1 fruit fly cellular context compared by ENCODE assay signal in the genomic region with DNA sequence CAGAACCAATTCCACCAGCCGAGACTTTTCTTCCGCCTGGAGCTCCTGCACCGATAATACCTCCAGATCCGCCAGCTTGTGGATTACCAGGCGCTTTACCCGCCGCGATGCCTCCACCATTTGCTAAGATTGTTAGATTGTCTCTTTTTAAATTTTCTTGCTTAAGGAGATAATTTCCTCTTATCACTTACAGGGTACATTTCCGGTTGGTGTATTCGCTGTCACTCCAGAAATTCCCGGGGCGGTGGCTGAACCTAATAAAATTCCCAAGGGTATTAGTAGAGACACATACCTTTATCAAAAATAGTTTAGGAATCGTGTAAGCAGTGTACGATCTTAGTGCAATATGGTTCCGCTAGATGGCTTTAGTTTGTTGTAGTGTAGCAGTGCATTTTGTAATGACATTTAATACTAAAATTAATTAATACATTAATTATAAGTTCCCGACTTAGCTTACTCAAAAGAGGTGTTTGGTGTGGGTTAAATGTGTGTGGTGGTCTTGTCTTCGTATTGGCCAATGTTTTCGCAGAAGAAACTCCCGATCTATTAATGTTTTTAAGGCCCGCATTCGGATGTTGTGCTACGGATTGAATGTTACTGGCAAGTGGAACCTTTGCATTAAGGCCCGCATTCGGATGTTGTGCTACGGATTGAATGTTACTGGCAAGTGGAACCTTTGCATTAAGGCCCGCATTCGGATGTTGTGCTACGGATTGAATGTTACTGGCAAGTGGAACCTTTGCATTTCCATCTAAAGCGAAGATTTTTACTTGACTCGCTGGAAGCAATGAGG.
TF ChIP-seq lines count a peak whose summit lies in the region.

No protein-coding gene starts in this region.

TF ChIP-seq in whole organism, embryonic, 481 proteins besides CTCF, POLR2A, EP300 and RAD21 (continued from another document and continues in another):
- TF ChIP-seq hth (optimal IDR thresholded peaks at IDR 0.05; lab: Kevin White, UChicago) (no peak), Kr (GFP tag; optimal IDR thresholded peaks at IDR 0.05; lab: Kevin White, UChicago) (no peak), sc (optimal IDR thresholded peaks at IDR 0.05; lab: Kevin White, UChicago) (no peak), sc (GFP tag; optimal IDR thresholded peaks at IDR 0.05; lab: Kevin White, UChicago) (peak; percentile 29), tap (tag; optimal IDR thresholded peaks at IDR 0.05; lab: Kevin White, UChicago) (peak; percentile 62), ken (GFP tag; IDR thresholded peaks at IDR 0.05; lab: Robert Waterston, UW) (peak; percentile 82), CG11456 (GFP tag; IDR thresholded peaks at IDR 0.05; lab: Robert Waterston, UW) (peak; percentile 91; the same call in 2 of the 3 replicates), Atf6 (GFP tag; IDR thresholded peaks at IDR 0.05; lab: Robert Waterston, UW) (peak; percentile 71), ro (GFP tag; IDR thresholded peaks at IDR 0.05; lab: Robert Waterston, UW) (no peak), Gug (GFP tag; IDR thresholded peaks at IDR 0.05; lab: Robert Waterston, UW) (peak; percentile 20; the same call in 1 of the 4 replicates), CG3163 (GFP tag; optimal IDR thresholded peaks at IDR 0.05; lab: Kevin White, UChicago) (peak; percentile 4), CG42726 (GFP tag; IDR thresholded peaks at IDR 0.05; lab: Robert Waterston, UW; ENCODE audit: partially characterized antibody) (peak; percentile 42; the same call in 1 of the 2 replicates), CG17328 (GFP tag; IDR thresholded peaks at IDR 0.05; lab: Robert Waterston, UW) (peak; percentile 89), Chrac-16 (GFP tag; optimal IDR thresholded peaks at IDR 0.05; lab: Kevin White, UChicago) (no peak), CG43689 (GFP tag; IDR thresholded peaks at IDR 0.05; lab: Robert Waterston, UW) (peak; percentile 71), sens-2 (GFP tag; IDR thresholded peaks at IDR 0.05; lab: Robert Waterston, UW) (peak; percentile 84), Hr51 (GFP tag; optimal IDR thresholded peaks at IDR 0.05; lab: Kevin White, UChicago) (peak; percentile 46 to 53), Ets65A (GFP tag; lab: Kevin White, UChicago) (peak; percentile 100), CG31441 (GFP tag; IDR thresholded peaks at IDR 0.05; lab: Robert Waterston, UW) (peak; percentile 80), CG1647 (GFP tag; optimal IDR thresholded peaks at IDR 0.05; lab: Kevin White, UChicago) (peak; percentile 45), CG7271 (tag; optimal IDR thresholded peaks at IDR 0.05; lab: Kevin White, UChicago) (peak; percentile 87), Rfx (GFP tag; IDR thresholded peaks at IDR 0.05; lab: Robert Waterston, UW) (peak; percentile 91), CG10431 (GFP tag; optimal IDR thresholded peaks at IDR 0.05; lab: Kevin White, UChicago) (peak; percentile 54), CG14014 (GFP tag; IDR thresholded peaks at IDR 0.05; lab: Robert Waterston, UW) (peak; percentile 70; the same call in 1 of the 2 replicates), CG9932 (GFP tag; IDR thresholded peaks at IDR 0.05; lab: Robert Waterston, UW) (peak; percentile 59; the same call in 1 of the 2 replicates), CG8359 (GFP tag; optimal IDR thresholded peaks at IDR 0.05; lab: Kevin White, UChicago; ENCODE audit: borderline replicate concordance) (peak; percentile 75), CG3838 (GFP tag; optimal IDR thresholded peaks at IDR 0.05; lab: Kevin White, UChicago) (peak; percentile 4), NfI (GFP tag; optimal IDR thresholded peaks at IDR 0.05; lab: Kevin White, UChicago) (peak; percentile 90), unc-4 (GFP tag; IDR thresholded peaks at IDR 0.05; lab: Robert Waterston, UW; ENCODE audit: partially characterized antibody) (no peak), cwo (GFP tag; optimal IDR thresholded peaks at IDR 0.05; lab: Kevin White, UChicago) (peak; percentile 25), CG12769 (tag; optimal IDR thresholded peaks at IDR 0.05; lab: Kevin White, UChicago) (peak; percentile 88), CG10959 (GFP tag; IDR thresholded peaks at IDR 0.05; lab: Robert Waterston, UW) (peak; percentile 69; the same call in 1 of the 2 replicates), hbn (GFP tag; IDR thresholded peaks at IDR 0.05; lab: Robert Waterston, UW; ENCODE audit: partially characterized antibody) (no peak), vfl (GFP tag; optimal IDR thresholded peaks at IDR 0.05; lab: Kevin White, UChicago) (no peak), Dfd (GFP tag; optimal IDR thresholded peaks at IDR 0.05; lab: Kevin White, UChicago) (peak in 1 of 2 experiments; percentile 83), so (GFP tag; IDR thresholded peaks at IDR 0.05; lab: Robert Waterston, UW) (peak; percentile 76; the same call in 2 of the 3 replicates), wdn (GFP tag; IDR thresholded peaks at IDR 0.05; lab: Robert Waterston, UW) (peak; percentile 49; the same call in 1 of the 2 replicates), onecut (GFP tag; IDR thresholded peaks at IDR 0.05; lab: Robert Waterston, UW) (peak; percentile 86), CG13424 (tag; optimal IDR thresholded peaks at IDR 0.05; lab: Kevin White, UChicago) (peak; percentile 34), TFAM (GFP tag; optimal IDR thresholded peaks at IDR 0.05; lab: Kevin White, UChicago) (peak; percentile 56), Ssrp (tag; optimal IDR thresholded peaks at IDR 0.05; lab: Kevin White, UChicago) (peak; percentile 13), CG11560 (tag; IDR thresholded peaks at IDR 0.05; lab: Robert Waterston, UW) (no peak), CG4424 (GFP tag; optimal IDR thresholded peaks at IDR 0.05; lab: Kevin White, UChicago) (peak; percentile 85), az2 (GFP tag; optimal IDR thresholded peaks at IDR 0.05; lab: Kevin White, UChicago) (peak; percentile 32), stc (GFP tag; IDR thresholded peaks at IDR 0.05; lab: Robert Waterston, UW) (peak; percentile 89), CG12236 (GFP tag; optimal IDR thresholded peaks at IDR 0.05; lab: Kevin White, UChicago) (peak; percentile 34), CG7963 (GFP tag; IDR thresholded peaks at IDR 0.05; lab: Robert Waterston, UW; ENCODE audit: partially characterized antibody) (no peak), chif (GFP tag; optimal IDR thresholded peaks at IDR 0.05; lab: Kevin White, UChicago) (peak; percentile 8 to 62), tio (GFP tag; optimal IDR thresholded peaks at IDR 0.05; lab: Kevin White, UChicago) (peak; percentile 50), tup (GFP tag; optimal IDR thresholded peaks at IDR 0.05; lab: Kevin White, UChicago) (no peak), Camta (GFP tag; optimal IDR thresholded peaks at IDR 0.05; lab: Kevin White, UChicago) (peak; percentile 92), CG10462 (GFP tag; optimal IDR thresholded peaks at IDR 0.05; lab: Kevin White, UChicago) (peak; percentile 7), gsb (GFP tag; IDR thresholded peaks at IDR 0.05; lab: Robert Waterston, UW) (peak; percentile 64), CG4854 (GFP tag; optimal IDR thresholded peaks at IDR 0.05; lab: Kevin White, UChicago) (peak; percentile 77), Mad (GFP tag; optimal IDR thresholded peaks at IDR 0.05; lab: Kevin White, UChicago) (peak; percentile 27), yki (optimal IDR thresholded peaks at IDR 0.05; lab: Kevin White, UChicago) (peak; percentile 38), Taf1 (GFP tag; IDR thresholded peaks at IDR 0.05; lab: Robert Waterston, UW) (peak; percentile 42), CG15601 (tag; optimal IDR thresholded peaks at IDR 0.05; lab: Kevin White, UChicago) (peak; percentile 53), Atf3 (GFP tag; optimal IDR thresholded peaks at IDR 0.05; lab: Kevin White, UChicago) (no peak), slp2 (GFP tag; optimal IDR thresholded peaks at IDR 0.05; lab: Kevin White, UChicago) (peak; percentile 66), gcm2 (GFP tag; optimal IDR thresholded peaks at IDR 0.05; lab: Kevin White, UChicago) (no peak), CG3726 (GFP tag; IDR thresholded peaks at IDR 0.05; lab: Robert Waterston, UW) (0 out of 3 replicates have a peak, but pooled peaks have one; percentile 43), Awh (GFP tag; IDR thresholded peaks at IDR 0.05; lab: Robert Waterston, UW) (peak; percentile 90), CG34376 (GFP tag; optimal IDR thresholded peaks at IDR 0.05; lab: Kevin White, UChicago) (peak; percentile 87), CG4730 (GFP tag; IDR thresholded peaks at IDR 0.05; lab: Robert Waterston, UW) (peak; percentile 19; the same call in 1 of the 2 replicates), CG10274 (GFP tag; optimal IDR thresholded peaks at IDR 0.05; lab: Kevin White, UChicago) (peak; percentile 69), CG18262 (tag; optimal IDR thresholded peaks at IDR 0.05; lab: Kevin White, UChicago) (peak; percentile 64), Nf-YC (tag; optimal IDR thresholded peaks at IDR 0.05; lab: Kevin White, UChicago) (peak; percentile 52), CG13296 (GFP tag; optimal IDR thresholded peaks at IDR 0.05; lab: Kevin White, UChicago) (peak; percentile 85), CG3065 (GFP tag; optimal IDR thresholded peaks at IDR 0.05; lab: Kevin White, UChicago) (no peak), Tbp (GFP tag; optimal IDR thresholded peaks at IDR 0.05; lab: Kevin White, UChicago) (no peak), CG30020 (tag; optimal IDR thresholded peaks at IDR 0.05; lab: Kevin White, UChicago) (peak; percentile 97), CG15011 (GFP tag; optimal IDR thresholded peaks at IDR 0.05; lab: Kevin White, UChicago) (peak; percentile 71), sug (tag; optimal IDR thresholded peaks at IDR 0.05; lab: Kevin White, UChicago) (no peak), sna (GFP tag; IDR thresholded peaks at IDR 0.05; lab: Robert Waterston, UW; ENCODE audit: partially characterized antibody) (no peak; the same call in 1 of the 2 replicates), HmgZ (tag; optimal IDR thresholded peaks at IDR 0.05; lab: Kevin White, UChicago) (peak; percentile 38), ap (GFP tag; IDR thresholded peaks at IDR 0.05; lab: Robert Waterston, UW) (peak; percentile 61), CG8478 (optimal IDR thresholded peaks at IDR 0.05; lab: Kevin White, UChicago) (no peak), CG5180 (GFP tag; optimal IDR thresholded peaks at IDR 0.05; lab: Kevin White, UChicago) (peak; percentile 39), hb (GFP tag; IDR thresholded peaks at IDR 0.05; lab: Robert Waterston, UW; ENCODE audit: partially characterized antibody) (no peak), pnt (GFP tag; optimal IDR thresholded peaks at IDR 0.05; lab: Kevin White, UChicago) (no peak), CG13894 (tag; optimal IDR thresholded peaks at IDR 0.05; lab: Kevin White, UChicago) (no peak), Ravus (GFP tag; IDR thresholded peaks at IDR 0.05; lab: Robert Waterston, UW) (no peak; the same call in 1 of the 2 replicates), CG8944 (GFP tag; optimal IDR thresholded peaks at IDR 0.05; lab: Kevin White, UChicago) (no peak), PHDP (tag; optimal IDR thresholded peaks at IDR 0.05; lab: Kevin White, UChicago) (peak; percentile 73), CG13123 (GFP tag; optimal IDR thresholded peaks at IDR 0.05; lab: Kevin White, UChicago) (peak; percentile 24), CG8281 (tag; optimal IDR thresholded peaks at IDR 0.05; lab: Kevin White, UChicago) (peak; percentile 40), Pdp1 (GFP tag; optimal IDR thresholded peaks at IDR 0.05; lab: Kevin White, UChicago) (peak in 1 of 2 experiments; percentile 34), CkIIα-i1 (GFP tag; IDR thresholded peaks at IDR 0.05; lab: Robert Waterston, UW) (no peak; the same call in 1 of the 2 replicates), CG9817 (tag; optimal IDR thresholded peaks at IDR 0.05; lab: Kevin White, UChicago) (peak; percentile 70), en (GFP tag; optimal IDR thresholded peaks at IDR 0.05; lab: Kevin White, UChicago) (peak; percentile 77), chn (GFP tag; optimal IDR thresholded peaks at IDR 0.05; lab: Kevin White, UChicago) (no peak), toy (GFP tag; IDR thresholded peaks at IDR 0.05; lab: Robert Waterston, UW) (peak; percentile 69; the same call in 1 of the 2 replicates), CG1603 (tag; optimal IDR thresholded peaks at IDR 0.05; lab: Kevin White, UChicago) (peak; percentile 79), CG13287 (GFP tag; IDR thresholded peaks at IDR 0.05; lab: Robert Waterston, UW; ENCODE audit: partially characterized antibody) (no peak; the same call in 1 of the 2 replicates), crp (GFP tag; optimal IDR thresholded peaks at IDR 0.05; lab: Kevin White, UChicago) (peak in 1 of 2 experiments; percentile 22), CG32772 (GFP tag; IDR thresholded peaks at IDR 0.05; lab: Robert Waterston, UW) (no peak; the same call in 1 of the 2 replicates), CG2889 (GFP tag; IDR thresholded peaks at IDR 0.05; lab: Robert Waterston, UW) (no peak), pum (GFP tag; optimal IDR thresholded peaks at IDR 0.05; lab: Kevin White, UChicago) (no peak), CG13775 (GFP tag; optimal IDR thresholded peaks at IDR 0.05; lab: Kevin White, UChicago) (peak; percentile 62), CG9876 (GFP tag; optimal IDR thresholded peaks at IDR 0.05; lab: Kevin White, UChicago) (peak; percentile 16), Bgb (GFP tag; IDR thresholded peaks at IDR 0.05; lab: Robert Waterston, UW; ENCODE audit: partially characterized antibody) (peak; percentile 22; the same call in 1 of the 2 replicates), CG2129 (GFP tag; IDR thresholded peaks at IDR 0.05; lab: Robert Waterston, UW; ENCODE audit: partially characterized antibody) (no peak), ac (GFP tag; optimal IDR thresholded peaks at IDR 0.05; lab: Kevin White, UChicago) (peak; percentile 49), ara (GFP tag; IDR thresholded peaks at IDR 0.05; lab: Robert Waterston, UW) (peak; percentile 83), cg (GFP tag; optimal IDR thresholded peaks at IDR 0.05; lab: Kevin White, UChicago) (no peak), slou (GFP tag; optimal IDR thresholded peaks at IDR 0.05; lab: Kevin White, UChicago) (peak; percentile 2), amos (GFP tag; IDR thresholded peaks at IDR 0.05; lab: Robert Waterston, UW; ENCODE audit: partially characterized antibody) (no peak), CG11398 (GFP tag; optimal IDR thresholded peaks at IDR 0.05; lab: Kevin White, UChicago) (peak; percentile 55), oc (tag; optimal IDR thresholded peaks at IDR 0.05; lab: Kevin White, UChicago) (peak; percentile 12), CG7372 (GFP tag; IDR thresholded peaks at IDR 0.05; lab: Robert Waterston, UW) (peak; percentile 83), CG17361 (GFP tag; IDR thresholded peaks at IDR 0.05; lab: Robert Waterston, UW) (peak; percentile 66), Dp (GFP tag; optimal IDR thresholded peaks at IDR 0.05; lab: Kevin White, UChicago) (no peak), Lim3 (GFP tag; IDR thresholded peaks at IDR 0.05; lab: Robert Waterston, UW) (no peak), B-H2 (GFP tag; optimal IDR thresholded peaks at IDR 0.05; lab: Kevin White, UChicago) (peak; percentile 71), CG9609 (GFP tag; optimal IDR thresholded peaks at IDR 0.05; lab: Kevin White, UChicago) (peak; percentile 21), sim (GFP tag; IDR thresholded peaks at IDR 0.05; lab: Robert Waterston, UW) (peak; percentile 82), bcd (GFP tag; optimal IDR thresholded peaks at IDR 0.05; lab: Kevin White, UChicago) (peak; percentile 89)
